Worm (Caenorhabditis elegans): ENCODE data around the gene F35C11.4.

- TF ChIP-seq aly-1 (tag; optimal IDR thresholded peaks at IDR 0.05), result no peak
- no peak for TF ChIP-seq hmbx-1 (tag; optimal IDR thresholded peaks at IDR 0.05)
- no peak for TF ChIP-seq tbx-11 (GFP tag; IDR thresholded peaks at IDR 0.05)
- TF ChIP-seq ama-1 (optimal IDR thresholded peaks at IDR 0.05), result no peak
- TF ChIP-seq flt-1 (GFP tag; IDR thresholded peaks at IDR 0.05), result no peak
- no peak for TF ChIP-seq ets-7 (tag; optimal IDR thresholded peaks at IDR 0.05)
- no peak for TF ChIP-seq hmg-4 (GFP tag; optimal IDR thresholded peaks at IDR 0.05)
These were observed 44.8 kb upstream of the F35C11.4 start, which contains the start of gene col-76 for ce11 chrII:8204039-8204438.

All from whole organism, early embryonic.